Worm (Caenorhabditis elegans) whole organism, L1 larva: Measurements from ENCODE around the gene F53C3.3.
A peak's percentile ranks its signal among the peaks of the same experiment; 100 is the strongest.

Experiments used
- egl-27 ChIP-seq, 2 experiments: fragments of 150-350 bp in 1 of 2; sonication (generic microtip); optimal IDR thresholded peaks; 3 replicates each; lab custom pipeline; 2017 to 2018; ENCODE audit warnings: missing biosample characterization in 2 of 2, missing genetic modification characterization in 2 of 2, missing genetic modification reagents in 2 of 2
- elt-2 ChIP-seq: sonication (generic microtip); optimal IDR thresholded peaks from 2 replicates; lab custom pipeline; 2016; ENCODE audit warnings: missing genetic modification characterization, mild to moderate bottlenecking, inconsistent platforms, missing compliant biosample characterization, missing genetic modification reagents
- jun-1 ChIP-seq: fragments of 150-350 bp; optimal IDR thresholded peaks from 2 replicates; lab custom pipeline; 2014; ENCODE audit warnings: missing biosample characterization, missing genetic modification reagents, missing genetic modification characterization
- nhr-19 ChIP-seq: fragments of 200-800 bp; sonication (Bioruptor generic); conservative IDR thresholded peaks from 2 replicates; pipeline ENCODE4 v1.3.6; 2022; ENCODE audit warnings: missing genetic modification characterization, missing compliant biosample characterization
- skn-1 ChIP-seq: fragments of 150-350 bp; optimal IDR thresholded peaks from 2 replicates; lab custom pipeline; 2014; ENCODE audit warnings: missing biosample characterization, missing genetic modification characterization
- sptf-1 ChIP-seq: fragments of 150-350 bp; optimal IDR thresholded peaks from 2 replicates; lab custom pipeline; 2014; ENCODE audit warnings: missing biosample characterization, missing genetic modification characterization
- unc-130 ChIP-seq: fragments of 150-350 bp; optimal IDR thresholded peaks from 2 replicates; lab custom pipeline; 2017; ENCODE audit warnings: missing biosample characterization, missing genetic modification characterization, inconsistent platforms
- unc-62 ChIP-seq: fragments of 150-350 bp; optimal IDR thresholded peaks from 2 replicates; lab custom pipeline; 2014; ENCODE audit warnings: missing biosample characterization, missing genetic modification reagents, missing genetic modification characterization

DNA sequence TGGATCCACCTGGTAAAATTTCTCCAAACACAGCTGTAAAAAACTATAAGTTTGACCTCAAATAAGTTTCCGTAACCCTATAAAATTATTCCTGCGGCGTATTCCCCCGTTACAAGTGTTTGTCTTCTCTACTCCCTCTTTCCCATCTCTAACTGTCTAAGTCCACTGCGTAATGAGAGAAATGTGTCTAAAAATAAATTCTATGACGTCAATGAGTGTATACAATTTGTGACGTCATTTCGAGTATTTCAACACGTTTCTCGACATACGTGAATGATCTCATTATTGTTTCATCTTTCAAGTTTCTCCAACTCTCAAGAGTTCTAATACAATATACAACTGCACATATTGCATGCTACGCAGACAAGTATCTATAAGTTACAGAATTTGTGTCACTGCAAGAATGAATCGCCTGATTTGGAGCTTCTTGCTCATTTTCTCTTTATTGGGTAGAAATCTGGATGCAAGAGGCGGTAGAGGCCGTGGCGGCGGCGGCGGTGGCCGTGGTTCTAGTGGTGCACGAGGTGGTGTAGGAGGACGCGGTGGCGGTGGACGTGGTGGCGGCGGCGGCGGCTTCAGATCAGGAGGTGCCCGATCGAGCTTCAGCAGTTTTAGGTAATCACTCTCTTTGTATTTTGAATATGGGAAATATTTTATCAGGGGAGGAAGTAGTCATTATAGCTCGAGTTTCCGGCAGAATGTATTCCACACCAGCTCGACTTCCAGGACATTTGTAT lies 4.7 kb upstream of the F53C3.3 start, which contains the start of gene F53C3.6:
- TF ChIP-seq unc-62 (GFP tag; lab: Kevin White, UChicago): no peak
- TF ChIP-seq nhr-19 (GFP tag; lab: Robert Waterston, UW): peak; percentile 53
- TF ChIP-seq unc-130 (tag; lab: Kevin White, UChicago): no peak
- no peak for TF ChIP-seq sptf-1
- peak; percentile 28 for TF ChIP-seq jun-1
- TF ChIP-seq skn-1 (tag; lab: Kevin White, UChicago): peak; percentile 70
- TF ChIP-seq egl-27 (tag; optimal IDR thresholded peaks at IDR 0.05; lab: Kevin White, UChicago): peak; percentile 50 to 67
- peak; percentile 4 for TF ChIP-seq elt-2
